Fruit fly (Drosophila melanogaster): ENCODE data around the gene MTPAP.
A peak's percentile ranks its signal among the peaks of the same experiment; 100 is the strongest.

DNA sequence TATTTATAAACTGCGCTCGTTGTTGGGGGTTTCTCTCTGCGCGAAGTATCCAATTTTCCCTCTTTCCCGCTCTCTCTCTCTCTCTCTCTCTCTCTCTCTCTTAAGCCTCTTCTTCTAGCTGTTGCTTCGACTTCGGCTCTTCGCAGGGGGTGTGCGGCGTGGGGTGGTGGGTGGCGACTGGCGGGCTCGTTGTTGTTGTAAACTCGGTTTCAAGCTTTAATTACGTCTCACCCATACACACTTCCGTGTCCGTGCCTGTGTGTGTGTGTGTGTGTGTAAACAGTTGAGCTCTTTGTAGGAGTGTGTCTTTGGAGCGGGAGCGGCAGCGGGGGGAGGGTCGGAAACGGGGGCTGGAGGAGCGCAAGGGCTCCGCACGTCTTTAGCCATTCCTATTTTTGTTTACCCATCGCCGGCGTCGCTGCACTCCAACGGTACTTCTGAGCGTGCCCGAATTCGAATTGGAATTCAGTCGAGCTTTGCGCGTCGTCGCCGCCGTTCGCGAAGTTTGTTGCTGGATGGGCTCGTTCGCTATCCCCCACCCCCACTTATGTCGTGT lies 39.1 kb upstream of the MTPAP start:
- TF ChIP-seq cnc (optimal IDR thresholded peaks at IDR 0.05) (no peak), ovo (GFP tag; optimal IDR thresholded peaks at IDR 0.05) (peak; percentile 90), Mnt (GFP tag; optimal IDR thresholded peaks at IDR 0.05) (no peak), tj (GFP tag; optimal IDR thresholded peaks at IDR 0.05) (peak; percentile 36), Clk (GFP tag; optimal IDR thresholded peaks at IDR 0.05) (no peak), CG14711 (tag; optimal IDR thresholded peaks at IDR 0.05) (no peak), cic (GFP tag; optimal IDR thresholded peaks at IDR 0.05) (no peak), CG33017 (tag; optimal IDR thresholded peaks at IDR 0.05) (no peak), Crg-1 (GFP tag; optimal IDR thresholded peaks at IDR 0.05) (no peak), CG12768 (GFP tag; optimal IDR thresholded peaks at IDR 0.05) (peak; percentile 36), CG11617 (GFP tag; optimal IDR thresholded peaks at IDR 0.05) (no peak), CG5204 (GFP tag; optimal IDR thresholded peaks at IDR 0.05) (no peak)

All from whole organism, adult.